Worm (Caenorhabditis elegans) whole organism, L4 larva: ENCODE results near the gene C45G9.2.

Source experiments
- D1046.2 ChIP-seq: fragments of 200-800 bp; sonication (Bioruptor generic); IDR thresholded peaks from 2 replicates; pipeline ENCODE4 v1.3.6; 2022; ENCODE audit warnings: missing genetic modification characterization, missing compliant biosample characterization
- F10B5.3 ChIP-seq: sonication (generic microtip); optimal IDR thresholded peaks from 2 replicates; lab custom pipeline; 2016; ENCODE audit warnings: mild to moderate bottlenecking, missing genetic modification characterization, missing compliant biosample characterization
- F26F4.8 ChIP-seq: fragments of 200-800 bp; sonication (Bioruptor generic); conservative IDR thresholded peaks from 2 replicates; pipeline ENCODE4 v1.3.6; 2022; ENCODE audit warnings: missing genetic modification characterization, missing compliant biosample characterization
- F37D6.2 ChIP-seq: sonication (generic microtip); optimal IDR thresholded peaks from 2 replicates; lab custom pipeline; 2016; ENCODE audit warnings: mild to moderate bottlenecking, missing genetic modification characterization, missing compliant biosample characterization
- F44E2.7 ChIP-seq: fragments of 200-800 bp; sonication (Bioruptor generic); IDR thresholded peaks from 2 replicates; pipeline ENCODE4 v2.1.2; 2022; ENCODE audit warnings: missing genetic modification characterization, missing compliant biosample characterization
- T26A8.4 ChIP-seq: fragments of 200-800 bp; sonication (Bioruptor generic); IDR thresholded peaks from 2 replicates; pipeline ENCODE4 v1.3.6; 2022; ENCODE audit warnings: missing genetic modification characterization, missing compliant biosample characterization
- Y48G9A.11 ChIP-seq: fragments of 200-800 bp; sonication (Bioruptor generic); IDR thresholded peaks from 2 replicates; pipeline ENCODE4 v1.3.6; 2022; ENCODE audit warnings: missing genetic modification reagents, missing genetic modification characterization, missing compliant biosample characterization
- Y5F2A.4 ChIP-seq: fragments of 200-800 bp; sonication (Bioruptor generic); optimal IDR thresholded peaks from 2 replicates; lab custom pipeline; 2018; ENCODE audit warnings: mild to moderate bottlenecking, missing genetic modification characterization, missing compliant biosample characterization
- ZK546.5 ChIP-seq, 2 experiments: sonication (generic microtip); optimal IDR thresholded peaks; 2 replicates each; lab custom pipeline; 2017; ENCODE audit warnings: missing biosample characterization in 2 of 2, missing genetic modification characterization in 2 of 2
- attf-4 ChIP-seq: sonication (generic microtip); optimal IDR thresholded peaks from 3 replicates; lab custom pipeline; 2017; ENCODE audit warnings: missing biosample characterization, missing genetic modification characterization
- ceh-20 ChIP-seq: fragments of 200-800 bp; sonication (Bioruptor generic); IDR thresholded peaks from 2 replicates; pipeline ENCODE4 v1.3.6; 2022; ENCODE audit warnings: missing genetic modification reagents, missing genetic modification characterization, missing compliant biosample characterization
- ceh-44 ChIP-seq: fragments of 200-800 bp; sonication (Bioruptor generic); IDR thresholded peaks from 2 replicates; pipeline ENCODE4 v1.3.6; 2022; ENCODE audit warnings: missing genetic modification reagents, missing genetic modification characterization, missing compliant biosample characterization
- ceh-62 ChIP-seq: sonication (generic microtip); optimal IDR thresholded peaks from 2 replicates; lab custom pipeline; 2017; ENCODE audit warnings: missing biosample characterization, missing genetic modification characterization
- ces-1 ChIP-seq: fragments of 150-350 bp; sonication (generic microtip); optimal IDR thresholded peaks from 4 replicates; lab custom pipeline; 2014; ENCODE audit warnings: missing biosample characterization, missing genetic modification reagents, missing genetic modification characterization
- ctbp-1 ChIP-seq: fragments of 200-800 bp; sonication (Bioruptor generic); IDR thresholded peaks from 2 replicates; pipeline ENCODE4 v1.3.6; 2022; ENCODE audit warnings: missing genetic modification reagents, missing genetic modification characterization, missing compliant biosample characterization
- daf-8 ChIP-seq: fragments of 200-800 bp; sonication (Bioruptor generic); IDR thresholded peaks from 2 replicates; pipeline ENCODE4 v1.3.6; 2022; ENCODE audit warnings: missing genetic modification characterization, missing compliant biosample characterization
- duxl-1 ChIP-seq: sonication (generic microtip); optimal IDR thresholded peaks from 2 replicates; lab custom pipeline; 2016; ENCODE audit warnings: mild to moderate bottlenecking, missing genetic modification characterization, moderate library complexity, missing compliant biosample characterization; ENCODE audit not compliant: poor library complexity
- hif-1 ChIP-seq, 2 experiments: sonication (generic microtip); optimal IDR thresholded peaks; 2 replicates each; lab custom pipeline; 2016 to 2017; ENCODE audit warnings: missing compliant biosample characterization in 2 of 2, missing genetic modification characterization in 2 of 2, missing genetic modification reagents in 2 of 2, missing genotype in 2 of 2, mild to moderate bottlenecking in 1 of 2
- hlh-11 ChIP-seq: fragments of 200-800 bp; sonication (Bioruptor generic); optimal IDR thresholded peaks from 2 replicates; lab custom pipeline; 2018; ENCODE audit warnings: mild to moderate bottlenecking, missing genetic modification characterization, missing compliant biosample characterization
- hlh-30 ChIP-seq: sonication (generic microtip); optimal IDR thresholded peaks from 2 replicates; lab custom pipeline; 2017; ENCODE audit warnings: antibody characterized with exemption, mild to moderate bottlenecking, missing genetic modification characterization, missing compliant biosample characterization; ENCODE audit not compliant: insufficient read depth
- lim-7 ChIP-seq: fragments of 200-800 bp; sonication (Bioruptor generic); IDR thresholded peaks from 2 replicates; pipeline ENCODE4 v1.3.6; 2022; ENCODE audit warnings: missing genetic modification characterization, missing compliant biosample characterization
- lin-38 ChIP-seq: fragments of 200-800 bp; sonication (Bioruptor generic); IDR thresholded peaks from 2 replicates; pipeline ENCODE4 v1.3.6; 2022; ENCODE audit warnings: missing genetic modification reagents, missing genetic modification characterization, missing compliant biosample characterization
- lir-3 ChIP-seq: sonication (generic microtip); optimal IDR thresholded peaks from 2 replicates; lab custom pipeline; 2016; ENCODE audit warnings: mild to moderate bottlenecking, missing genetic modification characterization, missing compliant biosample characterization
- madf-5 ChIP-seq, 2 experiments: fragments of 200-800 bp; sonication (Bioruptor generic); IDR thresholded peaks; 2 replicates each; pipeline ENCODE4 v1.3.6; 2022; ENCODE audit warnings: missing compliant biosample characterization in 2 of 2, missing genetic modification characterization in 2 of 2
- madf-9 ChIP-seq: fragments of 200-800 bp; sonication (Bioruptor generic); conservative IDR thresholded peaks from 2 replicates; pipeline ENCODE4 v1.3.6; 2022; ENCODE audit warnings: missing genetic modification reagents, missing genetic modification characterization, missing compliant biosample characterization
- mdl-1 ChIP-seq, 2 experiments: fragments of 150-350 bp in 1 of 2; sonication (generic microtip) in 1 of 2; optimal IDR thresholded peaks; 2 replicates each; lab custom pipeline; 2014 to 2017; ENCODE audit warnings: missing biosample characterization in 2 of 2, missing genetic modification characterization in 2 of 2
- mdt-29 ChIP-seq: fragments of 200-800 bp; sonication (Bioruptor generic); IDR thresholded peaks from 2 replicates; pipeline ENCODE4 v1.3.6; 2022; ENCODE audit warnings: missing genetic modification reagents, missing genetic modification characterization, missing compliant biosample characterization
- mes-2 ChIP-seq: sonication (generic microtip); optimal IDR thresholded peaks from 2 replicates; lab custom pipeline; 2016; ENCODE audit warnings: missing genotype, mild to moderate bottlenecking, missing genetic modification characterization, missing compliant biosample characterization; ENCODE audit not compliant: poor library complexity, severe bottlenecking
- mxl-2 ChIP-seq: fragments of 200-800 bp; sonication (Bioruptor generic); conservative IDR thresholded peaks from 2 replicates; pipeline ENCODE4 v1.3.6; 2022; ENCODE audit warnings: missing genetic modification reagents, missing genetic modification characterization, missing compliant biosample characterization
- mxl-3 ChIP-seq: fragments of 200-800 bp; sonication (Bioruptor generic); optimal IDR thresholded peaks from 2 replicates; lab custom pipeline; 2018; ENCODE audit warnings: mild to moderate bottlenecking, missing genetic modification characterization, missing compliant biosample characterization
- nhr-102 ChIP-seq: sonication (generic microtip); optimal IDR thresholded peaks from 2 replicates; lab custom pipeline; 2016; ENCODE audit warnings: mild to moderate bottlenecking, missing genetic modification characterization, moderate library complexity, missing compliant biosample characterization
- nhr-111 ChIP-seq: fragments of 200-800 bp; sonication (Bioruptor generic); optimal IDR thresholded peaks from 2 replicates; lab custom pipeline; 2018; ENCODE audit warnings: mild to moderate bottlenecking, missing genetic modification characterization, missing compliant biosample characterization
- nhr-25 ChIP-seq: sonication (generic microtip); optimal IDR thresholded peaks from 2 replicates; lab custom pipeline; 2017; ENCODE audit warnings: missing genetic modification characterization, mild to moderate bottlenecking, missing compliant biosample characterization, antibody characterized with exemption, moderate library complexity, borderline replicate concordance; ENCODE audit not compliant: insufficient read depth
- rbr-2 ChIP-seq: sonication (generic microtip); optimal IDR thresholded peaks from 2 replicates; lab custom pipeline; 2016; ENCODE audit warnings: missing genotype, missing genetic modification characterization, missing compliant biosample characterization
- sdz-12 ChIP-seq: fragments of 200-800 bp; sonication (Bioruptor generic); optimal IDR thresholded peaks from 2 replicates; lab custom pipeline; 2018; ENCODE audit warnings: mild to moderate bottlenecking, missing genetic modification characterization, missing compliant biosample characterization
- set-16 ChIP-seq: fragments of 200-800 bp; sonication (Bioruptor generic); IDR thresholded peaks from 2 replicates; pipeline ENCODE4 v1.3.6; 2022; ENCODE audit warnings: missing genetic modification reagents, missing genetic modification characterization, missing compliant biosample characterization
- skn-1 ChIP-seq: fragments of 150-350 bp; optimal IDR thresholded peaks from 2 replicates; lab custom pipeline; 2014; ENCODE audit warnings: missing biosample characterization, missing genetic modification characterization
- snpc-4 ChIP-seq: fragments of 150-350 bp; optimal IDR thresholded peaks from 2 replicates; lab custom pipeline; 2014; ENCODE audit warnings: missing biosample characterization, missing genetic modification characterization
- spr-3 ChIP-seq: fragments of 200-800 bp; sonication (Bioruptor generic); optimal IDR thresholded peaks from 2 replicates; lab custom pipeline; 2018; ENCODE audit warnings: mild to moderate bottlenecking, missing genetic modification characterization, missing compliant biosample characterization
- tra-1 ChIP-seq: fragments of 200-800 bp; sonication (Bioruptor generic); IDR thresholded peaks from 2 replicates; pipeline ENCODE4 v1.3.6; 2022; ENCODE audit warnings: missing genetic modification reagents, missing genetic modification characterization, missing compliant biosample characterization
- unc-39 ChIP-seq: sonication (generic microtip); optimal IDR thresholded peaks from 2 replicates; lab custom pipeline; 2017; ENCODE audit warnings: missing biosample characterization, missing genetic modification characterization
- vab-7 ChIP-seq: fragments of 200-800 bp; sonication (Bioruptor generic); IDR thresholded peaks from 2 replicates; pipeline ENCODE4 v1.3.6; 2022; ENCODE audit warnings: missing genetic modification reagents, missing genetic modification characterization, missing compliant biosample characterization
- zfp-2 ChIP-seq: sonication (generic microtip); optimal IDR thresholded peaks from 2 replicates; lab custom pipeline; 2016; ENCODE audit warnings: mild to moderate bottlenecking, missing genetic modification characterization, missing compliant biosample characterization
- zfp-3 ChIP-seq: fragments of 200-800 bp; sonication (Bioruptor generic); conservative IDR thresholded peaks from 2 replicates; pipeline ENCODE4 v1.3.6; 2022; ENCODE audit warnings: missing genetic modification reagents, missing genetic modification characterization, missing compliant biosample characterization
- zip-2 ChIP-seq: fragments of 150-350 bp; optimal IDR thresholded peaks from 2 replicates; lab custom pipeline; 2014; ENCODE audit warnings: missing biosample characterization, missing genetic modification characterization
- ztf-11 ChIP-seq: fragments of 150-350 bp; optimal IDR thresholded peaks from 2 replicates; lab custom pipeline; 2014; ENCODE audit warnings: missing biosample characterization, missing genetic modification characterization

The C45G9.2 gene

ce11 chrIII:5078062-5078461 is 9.2 kb downstream of the C45G9.2 start (continued):
- TF ChIP-seq Y5F2A.4 (no peak), mdl-1 (tag; optimal IDR thresholded peaks at IDR 0.05; lab: Kevin White, UChicago) (peak in 1 of 2 experiments; percentile 95), zfp-2 (tag; lab: Kevin White, UChicago) (no peak), nhr-111 (GFP tag; lab: Kevin White, UChicago) (no peak), mxl-2 (GFP tag; lab: Robert Waterston, UW) (no peak), F26F4.8 (GFP tag; lab: Robert Waterston, UW) (no peak)

- peak in 1 of 2 experiments; percentile 85; a peak in 2 of 4 replicates for TF ChIP-seq madf-5 (GFP tag; IDR thresholded peaks at IDR 0.05; lab: Robert Waterston, UW)
- TF ChIP-seq tra-1 = peak; percentile 59
- TF ChIP-seq mdt-29 = peak; percentile 84; the same call in 1 of the 2 replicates
- TF ChIP-seq zip-2 (tag; lab: Kevin White, UChicago) = peak; percentile 30
- TF ChIP-seq daf-8 (GFP tag; lab: Robert Waterston, UW) = peak; percentile 76; the same call in 1 of the 2 replicates
- TF ChIP-seq set-16 = peak; percentile 42; the same call in 1 of the 2 replicates
- peak; percentile 18 for TF ChIP-seq hlh-30 (tag; lab: Kevin White, UChicago)
- peak; percentile 83 for TF ChIP-seq hlh-11
- TF ChIP-seq ces-1 (GFP tag; lab: Kevin White, UChicago) = no peak
- TF ChIP-seq attf-4 (tag; lab: Kevin White, UChicago) = no peak
- TF ChIP-seq ceh-62 (tag; lab: Kevin White, UChicago) = no peak
- peak; percentile 61 for TF ChIP-seq nhr-25 (tag; lab: Kevin White, UChicago)
- TF ChIP-seq Y48G9A.11 (GFP tag; lab: Robert Waterston, UW) = peak; percentile 87
- TF ChIP-seq ztf-11 (tag; lab: Kevin White, UChicago) = no peak
- peak; percentile 5 to 96 for TF ChIP-seq hif-1 (tag; optimal IDR thresholded peaks at IDR 0.05; lab: Kevin White, UChicago)
- TF ChIP-seq duxl-1 (tag; lab: Kevin White, UChicago) = peak; percentile 87
- 0 out of 2 replicates have a peak, but pooled peaks have one; percentile 75 for TF ChIP-seq F44E2.7 (GFP tag; lab: Robert Waterston, UW)
- peak; percentile 67 for TF ChIP-seq sdz-12 (GFP tag; lab: Kevin White, UChicago)
- peak; percentile 90 for TF ChIP-seq lin-38 (GFP tag; lab: Robert Waterston, UW)
- TF ChIP-seq madf-9 (GFP tag; lab: Robert Waterston, UW) = peak; percentile 84
- TF ChIP-seq D1046.2 (GFP tag; lab: Robert Waterston, UW) = peak; percentile 92
- peak; percentile 90 for TF ChIP-seq ctbp-1 (GFP tag; lab: Robert Waterston, UW)
- peak; percentile 75 for TF ChIP-seq F37D6.2
- no peak for TF ChIP-seq unc-39
- TF ChIP-seq snpc-4 (tag; lab: Kevin White, UChicago) = peak; percentile 96
- TF ChIP-seq F10B5.3 (tag; lab: Kevin White, UChicago) = peak; percentile 83
- peak; percentile 73 for TF ChIP-seq spr-3 (GFP tag; lab: Kevin White, UChicago)
- no peak for TF ChIP-seq skn-1
- peak; percentile 82 for TF ChIP-seq lir-3 (tag; lab: Kevin White, UChicago)
- TF ChIP-seq mxl-3 (GFP tag; lab: Kevin White, UChicago) = peak; percentile 60
- TF ChIP-seq rbr-2 = peak; percentile 90
- peak; percentile 79 for TF ChIP-seq ceh-20 (GFP tag; lab: Robert Waterston, UW)
- peak; percentile 93 for TF ChIP-seq mes-2 (tag; lab: Kevin White, UChicago)
- TF ChIP-seq ZK546.5 (tag; optimal IDR thresholded peaks at IDR 0.05; lab: Kevin White, UChicago) = no peak
- peak; percentile 95 for TF ChIP-seq T26A8.4 (GFP tag; lab: Robert Waterston, UW)
- TF ChIP-seq lim-7 (GFP tag; lab: Robert Waterston, UW) = peak; percentile 83
- TF ChIP-seq zfp-3 = peak; percentile 86
- TF ChIP-seq nhr-102 (tag; lab: Kevin White, UChicago) = peak; percentile 94
- TF ChIP-seq vab-7 (GFP tag; lab: Robert Waterston, UW) = peak; percentile 82
- peak; percentile 81 for TF ChIP-seq ceh-44
These were observed 12.1 kb downstream of the C45G9.2 start for ce11 chrIII:5080700-5081572.
